Fruit fly (Drosophila melanogaster): ENCODE data around the gene CG6769.

DNA sequence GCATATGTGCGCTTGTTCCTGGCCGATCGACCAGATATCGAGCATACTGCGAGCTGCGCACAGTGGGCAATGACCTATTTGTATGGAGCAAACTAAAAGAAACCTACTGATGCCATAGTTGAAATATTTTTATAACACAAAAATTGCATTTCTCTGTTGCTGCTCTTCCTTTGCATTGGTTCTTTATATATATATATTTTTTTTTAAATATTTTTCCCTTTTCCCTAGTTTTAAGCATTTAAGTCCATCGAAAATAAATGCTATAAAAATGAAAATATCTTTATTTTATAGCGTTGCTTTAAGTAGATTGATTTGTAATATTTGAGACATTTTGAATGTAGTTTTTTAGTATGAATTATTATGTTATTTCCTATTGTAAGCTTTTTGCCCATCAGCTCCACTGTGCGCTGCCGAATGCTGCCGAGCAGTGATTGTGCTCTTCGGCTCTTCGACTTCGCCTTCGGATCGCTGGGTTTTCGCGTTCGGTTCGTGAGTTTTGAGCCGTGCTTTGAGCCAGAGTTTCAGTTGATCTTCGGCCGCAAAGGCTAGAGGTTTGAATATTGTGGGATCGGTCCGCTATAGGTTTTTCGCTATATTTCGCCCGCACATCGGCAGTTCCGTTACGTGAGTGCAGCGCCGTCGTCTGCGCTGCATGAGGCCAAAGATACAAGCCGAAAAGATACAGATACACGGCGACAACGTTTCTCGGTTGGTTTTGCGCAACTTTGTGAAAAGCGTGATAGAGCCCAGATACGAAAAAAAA lies 50.3 kb downstream of the CG6769 start, which contains the start of gene CG6847:
- TF ChIP-seq h (GFP tag; optimal IDR thresholded peaks at IDR 0.05) (peak; percentile 58), psq (GFP tag; optimal IDR thresholded peaks at IDR 0.05) (peak; percentile 77), usp (GFP tag; optimal IDR thresholded peaks at IDR 0.05) (no peak)

Measured in whole organism, wandering third instar larva.